Worm (Caenorhabditis elegans) whole organism, L2 larva: ENCODE results near the gene Y45G12B.2.
A peak's percentile ranks its signal among the peaks of the same experiment; 100 is the strongest.

ENCODE experiments used
- Y55F3AM.14 ChIP-seq: fragments of 200-800 bp; sonication (Bioruptor generic); optimal IDR thresholded peaks from 2 replicates; lab custom pipeline; 2018; ENCODE audit warnings: mild to moderate bottlenecking, missing genetic modification characterization, missing compliant biosample characterization
- ZK546.5 ChIP-seq: sonication (generic microtip); optimal IDR thresholded peaks from 2 replicates; lab custom pipeline; 2017; ENCODE audit warnings: missing biosample characterization, missing genetic modification characterization
- alr-1 ChIP-seq: fragments of 150-350 bp; optimal IDR thresholded peaks from 2 replicates; lab custom pipeline; 2014; ENCODE audit warnings: missing biosample characterization, missing genetic modification characterization
- aly-2 ChIP-seq: fragments of 150-350 bp; optimal IDR thresholded peaks from 2 replicates; lab custom pipeline; 2014; ENCODE audit warnings: missing biosample characterization, missing genetic modification characterization
- ama-1 ChIP-seq: fragments of 150-350 bp; optimal IDR thresholded peaks from 2 replicates; lab custom pipeline; 2018; ENCODE audit warnings: inconsistent platforms
- blmp-1 ChIP-seq: sonication (generic microtip); optimal IDR thresholded peaks from 2 replicates; lab custom pipeline; 2017; ENCODE audit warnings: missing genetic modification characterization, mild to moderate bottlenecking, missing compliant biosample characterization, antibody characterized with exemption, moderate library complexity; ENCODE audit not compliant: insufficient read depth
- ceh-16 ChIP-seq: fragments of 150-350 bp; optimal IDR thresholded peaks from 2 replicates; lab custom pipeline; 2014; ENCODE audit warnings: missing biosample characterization, missing genetic modification characterization
- ceh-82 ChIP-seq: fragments of 150-350 bp; optimal IDR thresholded peaks from 2 replicates; lab custom pipeline; 2014; ENCODE audit warnings: missing biosample characterization, missing genetic modification characterization
- crh-2 ChIP-seq: sonication (generic microtip); optimal IDR thresholded peaks from 2 replicates; lab custom pipeline; 2017; ENCODE audit warnings: missing biosample characterization, missing genetic modification characterization
- elt-1 ChIP-seq: fragments of 150-350 bp; optimal IDR thresholded peaks from 2 replicates; lab custom pipeline; 2014; ENCODE audit warnings: missing biosample characterization, missing genetic modification characterization
- elt-3 ChIP-seq: sonication (generic microtip); optimal IDR thresholded peaks from 2 replicates; lab custom pipeline; 2017; ENCODE audit warnings: missing biosample characterization, missing genetic modification characterization
- fos-1 ChIP-seq: fragments of 150-350 bp; optimal IDR thresholded peaks from 2 replicates; lab custom pipeline; 2014; ENCODE audit warnings: missing biosample characterization, missing genetic modification characterization
- gmeb-1 ChIP-seq: fragments of 150-350 bp; optimal IDR thresholded peaks from 2 replicates; lab custom pipeline; 2014; ENCODE audit warnings: missing biosample characterization, missing genetic modification characterization
- lin-11 ChIP-seq: fragments of 150-350 bp; sonication (generic microtip); optimal IDR thresholded peaks from 2 replicates; lab custom pipeline; 2014; ENCODE audit warnings: missing biosample characterization, missing genetic modification characterization, inconsistent platforms, mixed read lengths
- lin-13 ChIP-seq: fragments of 150-350 bp; optimal IDR thresholded peaks from 2 replicates; lab custom pipeline; 2014; ENCODE audit warnings: missing biosample characterization, missing genetic modification reagents, missing genetic modification characterization
- lin-39 ChIP-seq: fragments of 150-350 bp; optimal IDR thresholded peaks from 2 replicates; lab custom pipeline; 2014; ENCODE audit warnings: missing biosample characterization, missing genetic modification reagents, missing genetic modification characterization
- mab-5 ChIP-seq: fragments of 150-350 bp; optimal IDR thresholded peaks from 2 replicates; lab custom pipeline; 2014; ENCODE audit warnings: missing biosample characterization, missing genetic modification characterization
- mbf-1 ChIP-seq: sonication (generic microtip); optimal IDR thresholded peaks from 2 replicates; lab custom pipeline; 2017; ENCODE audit warnings: missing biosample characterization, missing genetic modification characterization
- mdl-1 ChIP-seq, 2 experiments: fragments of 150-350 bp in 1 of 2; sonication (generic microtip) in 1 of 2; optimal IDR thresholded peaks; 2 replicates each; lab custom pipeline; 2017; ENCODE audit warnings: missing biosample characterization in 2 of 2, missing genetic modification characterization in 2 of 2
- nhr-10 ChIP-seq: sonication (generic microtip); optimal IDR thresholded peaks from 2 replicates; lab custom pipeline; 2017; ENCODE audit warnings: missing biosample characterization, missing genetic modification characterization
- nhr-129 ChIP-seq: fragments of 150-350 bp; optimal IDR thresholded peaks from 2 replicates; lab custom pipeline; 2014; ENCODE audit warnings: missing biosample characterization, missing genetic modification characterization
- nhr-21 ChIP-seq: fragments of 150-350 bp; optimal IDR thresholded peaks from 2 replicates; lab custom pipeline; 2014; ENCODE audit warnings: missing biosample characterization, missing genetic modification characterization
- nhr-23 ChIP-seq: fragments of 150-350 bp; optimal IDR thresholded peaks from 2 replicates; lab custom pipeline; 2014; ENCODE audit warnings: missing biosample characterization, missing genetic modification reagents, missing genetic modification characterization
- nhr-237 ChIP-seq: fragments of 150-350 bp; optimal IDR thresholded peaks from 2 replicates; lab custom pipeline; 2014; ENCODE audit warnings: missing biosample characterization, missing genetic modification characterization
- nhr-25 ChIP-seq: fragments of 150-350 bp; sonication (generic microtip); optimal IDR thresholded peaks from 3 replicates; lab custom pipeline; 2014; ENCODE audit warnings: missing biosample characterization, missing genetic modification characterization
- nhr-6 ChIP-seq: fragments of 150-350 bp; optimal IDR thresholded peaks from 2 replicates; lab custom pipeline; 2014; ENCODE audit warnings: missing biosample characterization, missing genetic modification characterization
- peb-1 ChIP-seq: fragments of 150-350 bp; optimal IDR thresholded peaks from 2 replicates; lab custom pipeline; 2014; ENCODE audit warnings: missing biosample characterization, missing genetic modification characterization
- skn-1 ChIP-seq: sonication (generic microtip); optimal IDR thresholded peaks from 2 replicates; lab custom pipeline; 2017; ENCODE audit warnings: missing biosample characterization, missing genetic modification characterization
- sma-3 ChIP-seq: sonication (generic microtip); optimal IDR thresholded peaks from 2 replicates; lab custom pipeline; 2016; ENCODE audit warnings: missing genetic modification reagents, missing genetic modification characterization, missing compliant biosample characterization
- sma-9 ChIP-seq, 2 experiments: fragments of 150-350 bp in 1 of 2; sonication (generic microtip) in 1 of 2; optimal IDR thresholded peaks; 2 replicates each; lab custom pipeline; 2014 to 2016; ENCODE audit warnings: missing genetic modification characterization in 2 of 2, mild to moderate bottlenecking in 1 of 2, missing biosample characterization in 1 of 2, missing compliant biosample characterization in 1 of 2, missing genetic modification reagents in 1 of 2, moderate library complexity in 1 of 2
- snpc-4 ChIP-seq: fragments of 150-350 bp; optimal IDR thresholded peaks from 2 replicates; lab custom pipeline; 2014; ENCODE audit warnings: missing biosample characterization, missing genetic modification characterization
- unc-39 ChIP-seq: fragments of 150-350 bp; optimal IDR thresholded peaks from 2 replicates; lab custom pipeline; 2014; ENCODE audit warnings: missing biosample characterization, missing genetic modification characterization
- unc-55 ChIP-seq: fragments of 150-350 bp; sonication (generic microtip); optimal IDR thresholded peaks from 3 replicates; lab custom pipeline; 2014; ENCODE audit warnings: missing biosample characterization, missing genetic modification reagents, missing genetic modification characterization
- unc-62 ChIP-seq: fragments of 150-350 bp; optimal IDR thresholded peaks from 2 replicates; lab custom pipeline; 2014; ENCODE audit warnings: missing biosample characterization, missing genetic modification reagents, missing genetic modification characterization
- zag-1 ChIP-seq: fragments of 150-350 bp; optimal IDR thresholded peaks from 2 replicates; lab custom pipeline; 2014; ENCODE audit warnings: missing biosample characterization, missing genetic modification characterization
- ztf-1 ChIP-seq: fragments of 200-800 bp; sonication (Bioruptor generic); conservative IDR thresholded peaks from 2 replicates; pipeline ENCODE4 v1.3.6; 2022; ENCODE audit warnings: missing genetic modification characterization, missing compliant biosample characterization
- ztf-11 ChIP-seq: sonication (generic microtip); optimal IDR thresholded peaks from 2 replicates; lab custom pipeline; 2017; ENCODE audit warnings: missing biosample characterization, missing genetic modification characterization

Gene Y45G12B.2

ce11 chrV:2703299-2703698 lies 8.7 kb downstream of the Y45G12B.2 start:
- TF ChIP-seq nhr-6 (tag; lab: Kevin White, UChicago) (no peak), nhr-237 (no peak), nhr-25 (tag; lab: Kevin White, UChicago) (no peak), zag-1 (tag; lab: Kevin White, UChicago) (no peak), skn-1 (tag; lab: Kevin White, UChicago) (no peak), unc-62 (GFP tag; lab: Kevin White, UChicago) (no peak), mab-5 (tag; lab: Kevin White, UChicago) (no peak), lin-11 (tag; lab: Kevin White, UChicago) (no peak), sma-3 (GFP tag; lab: Kevin White, UChicago) (no peak), unc-39 (tag; lab: Kevin White, UChicago) (no peak), blmp-1 (no peak), ceh-82 (tag; lab: Kevin White, UChicago) (no peak), ceh-16 (no peak), lin-13 (GFP tag; lab: Kevin White, UChicago) (no peak)

DNA sequence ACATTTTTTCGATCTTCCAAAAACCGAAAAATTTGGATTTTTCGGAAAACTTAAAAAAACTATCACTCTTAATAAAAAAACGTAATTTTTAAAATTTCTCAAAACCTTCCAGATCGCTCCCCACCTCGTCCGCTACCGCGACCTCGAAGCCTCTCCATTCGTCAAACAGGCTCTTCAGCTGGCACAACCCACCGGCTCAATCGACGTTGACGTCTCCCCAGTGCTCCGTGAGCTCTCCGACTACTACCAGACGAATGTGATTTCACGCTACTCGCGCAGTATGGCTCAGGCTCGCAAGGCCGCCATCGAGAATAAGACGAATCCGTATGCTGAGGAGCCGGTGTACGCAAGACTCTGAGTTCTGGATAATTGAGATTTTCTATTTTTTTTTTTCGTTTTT lies 11.8 kb downstream of the Y45G12B.2 start:
- TF ChIP-seq nhr-23 (no peak), nhr-10 (tag; lab: Kevin White, UChicago) (no peak), Y55F3AM.14 (GFP tag; lab: Kevin White, UChicago) (no peak), snpc-4 (tag; lab: Kevin White, UChicago) (no peak), elt-3 (no peak), alr-1 (tag; lab: Kevin White, UChicago) (no peak), mbf-1 (tag; lab: Kevin White, UChicago) (no peak), unc-55 (GFP tag; lab: Kevin White, UChicago) (no peak), fos-1 (tag; lab: Kevin White, UChicago) (no peak), nhr-21 (tag; lab: Kevin White, UChicago) (no peak), nhr-237 (no peak), zag-1 (tag; lab: Kevin White, UChicago) (no peak), ZK546.5 (tag; lab: Kevin White, UChicago) (no peak), unc-62 (GFP tag; lab: Kevin White, UChicago) (no peak)

ce11 chrV:2710192-2710591 lies 15.6 kb downstream of the Y45G12B.2 start:
- no peak for TF ChIP-seq peb-1 (tag; lab: Kevin White, UChicago)
- no peak for TF ChIP-seq blmp-1
- TF ChIP-seq ztf-11 (tag; lab: Kevin White, UChicago): no peak

ce11 chrV:2711429-2711828 lies 16.9 kb downstream of the Y45G12B.2 start, which contains the start of gene C24B9.3:
Gene C24B9.3 (minus strand): TSS chrV:2711599.
- TF ChIP-seq alr-1 (tag; lab: Kevin White, UChicago): no peak
- peak; percentile 69 for TF ChIP-seq fos-1 (tag; lab: Kevin White, UChicago)
- TF ChIP-seq crh-2: peak; percentile 8
- TF ChIP-seq sma-9 (GFP tag; optimal IDR thresholded peaks at IDR 0.05; lab: Kevin White, UChicago): peak; percentile 39
- TF ChIP-seq sma-9 (tag; optimal IDR thresholded peaks at IDR 0.05; lab: Kevin White, UChicago): no peak
- peak; percentile 5 for TF ChIP-seq gmeb-1

- no peak for TF ChIP-seq mdl-1 (tag; optimal IDR thresholded peaks at IDR 0.05; lab: Kevin White, UChicago)
- TF ChIP-seq lin-13 (GFP tag; lab: Kevin White, UChicago): no peak
- no peak for TF ChIP-seq aly-2 (tag; lab: Kevin White, UChicago)
- no peak for TF ChIP-seq lin-39
- no peak for TF ChIP-seq nhr-23
- no peak for TF ChIP-seq nhr-129 (tag; lab: Kevin White, UChicago)
- no peak for TF ChIP-seq ztf-1 (GFP tag; lab: Robert Waterston, UW)
- TF ChIP-seq ztf-11 (tag; lab: Kevin White, UChicago): no peak
- TF ChIP-seq ceh-16: no peak
- TF ChIP-seq fos-1 (tag; lab: Kevin White, UChicago): no peak
- no peak for TF ChIP-seq nhr-21 (tag; lab: Kevin White, UChicago)
- no peak for TF ChIP-seq Y55F3AM.14 (GFP tag; lab: Kevin White, UChicago)
- TF ChIP-seq snpc-4 (tag; lab: Kevin White, UChicago): no peak
- TF ChIP-seq ceh-82 (tag; lab: Kevin White, UChicago): no peak
- TF ChIP-seq zag-1 (tag; lab: Kevin White, UChicago): no peak
- no peak for TF ChIP-seq ama-1 (lab: Kevin White, UChicago)
- TF ChIP-seq ZK546.5 (tag; lab: Kevin White, UChicago): no peak
- no peak for TF ChIP-seq elt-1 (tag; lab: Kevin White, UChicago)
- TF ChIP-seq nhr-6 (tag; lab: Kevin White, UChicago): no peak
These were observed 19.0 kb downstream of the Y45G12B.2 start, which contains the start of gene srt-28 for ce11 chrV:2713532-2713931. Gene srt-28 (minus strand): TSS chrV:2713632.
